Worm (Caenorhabditis elegans): ENCODE measurements around the gene C06A8.6.

DNA sequence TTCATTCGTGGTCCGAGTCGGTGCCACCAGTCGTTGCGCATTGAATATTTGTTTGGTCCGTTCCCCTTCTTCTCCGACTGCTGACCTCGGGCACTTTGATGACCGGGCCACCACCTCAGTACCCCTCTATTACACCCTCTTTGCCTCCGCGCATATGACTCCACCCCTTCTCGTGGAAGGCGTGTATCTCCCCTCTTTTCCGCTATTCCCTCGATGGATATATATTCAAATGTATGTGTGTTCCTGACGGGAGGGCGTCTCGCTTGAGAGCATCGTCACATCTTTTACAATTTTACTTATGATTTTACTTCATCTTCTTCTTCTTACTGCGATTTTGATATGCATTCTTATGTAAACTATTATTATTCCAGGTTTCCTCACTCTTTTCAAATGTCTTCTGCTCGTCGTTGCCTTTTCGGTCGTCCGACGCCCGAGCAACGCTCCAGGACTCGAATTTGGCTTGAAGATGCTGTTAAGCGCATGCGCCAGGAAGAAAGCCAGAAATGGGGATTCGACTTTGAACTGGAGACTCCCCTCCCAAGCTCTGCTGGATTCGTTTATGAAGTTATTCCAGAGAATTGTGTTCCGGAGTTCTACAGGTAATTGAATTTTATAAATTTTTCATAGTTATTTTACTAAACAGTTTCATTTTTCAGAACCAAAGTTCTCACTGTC lies 38.7 kb downstream of the C06A8.6 start, which contains the start of gene cki-1:
- TF ChIP-seq tbx-8 (GFP tag; optimal IDR thresholded peaks at IDR 0.05) (no peak), unc-62 (GFP tag; optimal IDR thresholded peaks at IDR 0.05) (no peak), nhr-28 (tag; optimal IDR thresholded peaks at IDR 0.05) (no peak), ceh-83 (GFP tag; optimal IDR thresholded peaks at IDR 0.05) (no peak), elt-1 (tag; optimal IDR thresholded peaks at IDR 0.05; ENCODE audit: borderline replicate concordance, insufficient read depth) (peak; percentile 23), hlh-1 (tag; optimal IDR thresholded peaks at IDR 0.05) (peak; percentile 54), lsy-2 (tag; optimal IDR thresholded peaks at IDR 0.05) (no peak), lin-13 (tag; optimal IDR thresholded peaks at IDR 0.05) (peak; percentile 8), nhr-12 (tag; optimal IDR thresholded peaks at IDR 0.05) (no peak)
